Worm (Caenorhabditis elegans): ENCODE data around the gene C03E10.1.

- TF ChIP-seq hnd-1 (tag; optimal IDR thresholded peaks at IDR 0.05) (no peak), ets-7 (tag; optimal IDR thresholded peaks at IDR 0.05) (no peak), ceh-13 (GFP tag; optimal IDR thresholded peaks at IDR 0.05) (no peak), pes-1 (GFP tag; IDR thresholded peaks at IDR 0.05) (no peak), scrt-1 (GFP tag; IDR thresholded peaks at IDR 0.05) (no peak), ama-1 (optimal IDR thresholded peaks at IDR 0.05) (no peak), flt-1 (GFP tag; IDR thresholded peaks at IDR 0.05) (no peak), aly-1 (tag; optimal IDR thresholded peaks at IDR 0.05) (no peak), ceh-36 (tag; optimal IDR thresholded peaks at IDR 0.05) (no peak)
Observed at ce11 chrV:11307781-11308180, 16.8 kb downstream of the C03E10.1 start.
